Worm (Caenorhabditis elegans): ENCODE measurements around the gene F26G1.5.

F26G1.5 gene

DNA sequence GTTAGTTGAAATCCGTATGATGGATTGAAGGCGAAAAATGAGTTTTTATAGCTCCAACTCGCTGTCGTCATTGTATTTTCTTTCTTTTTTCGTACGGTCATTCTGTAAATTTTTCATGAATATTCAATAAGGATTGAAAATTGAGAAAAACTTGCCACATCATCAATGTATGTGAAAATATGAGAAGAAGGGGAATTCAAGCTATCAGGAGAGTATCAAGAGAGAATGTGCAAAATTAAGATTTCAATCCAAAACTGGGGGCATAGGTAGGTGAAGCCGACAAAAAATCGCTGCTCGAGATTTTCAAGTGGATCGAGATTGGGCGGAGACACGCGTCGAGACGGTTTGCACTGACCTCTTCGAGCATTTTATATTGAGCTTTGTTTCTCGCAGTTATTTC lies 13.3 kb upstream of the F26G1.5 start, which contains the start of gene nep-12:
TSS of gene nep-12 (minus strand) at position 101 of the 400 bp plus-strand sequence.
- no peak for TF ChIP-seq tbx-37 (GFP tag; conservative IDR thresholded peaks at IDR 0.05)
- TF ChIP-seq tbx-11 (GFP tag; IDR thresholded peaks at IDR 0.05) = no peak
- no peak for TF ChIP-seq ceh-36 (tag; optimal IDR thresholded peaks at IDR 0.05)
- no peak for TF ChIP-seq hmg-4 (GFP tag; optimal IDR thresholded peaks at IDR 0.05)
- TF ChIP-seq flt-1 (GFP tag; IDR thresholded peaks at IDR 0.05) = no peak
- no peak for TF ChIP-seq pes-1 (GFP tag; IDR thresholded peaks at IDR 0.05)
- TF ChIP-seq ets-7 (tag; optimal IDR thresholded peaks at IDR 0.05) = no peak

- TF ChIP-seq ceh-13 (GFP tag; optimal IDR thresholded peaks at IDR 0.05) (no peak), tbx-11 (GFP tag; IDR thresholded peaks at IDR 0.05) (no peak), aly-1 (tag; optimal IDR thresholded peaks at IDR 0.05) (no peak), F13C5.2 (tag; optimal IDR thresholded peaks at IDR 0.05) (no peak), pes-1 (GFP tag; IDR thresholded peaks at IDR 0.05) (no peak), tbx-37 (GFP tag; conservative IDR thresholded peaks at IDR 0.05) (no peak), flt-1 (GFP tag; IDR thresholded peaks at IDR 0.05) (no peak), ceh-36 (tag; optimal IDR thresholded peaks at IDR 0.05) (no peak), ama-1 (optimal IDR thresholded peaks at IDR 0.05) (no peak), ets-7 (tag; optimal IDR thresholded peaks at IDR 0.05) (no peak), hmbx-1 (tag; optimal IDR thresholded peaks at IDR 0.05) (no peak), hnd-1 (tag; optimal IDR thresholded peaks at IDR 0.05) (no peak)
These were observed 8.6 kb upstream of the F26G1.5 start for ce11 chrII:4779753-4780152.

ce11 chrII:4776933-4777332 lies 5.8 kb upstream of the F26G1.5 start, which contains the start of gene F26G1.11:
Gene F26G1.11, plus strand, starts transcription at chrII:4777137.
- no peak for TF ChIP-seq aly-1 (tag; optimal IDR thresholded peaks at IDR 0.05)
- TF ChIP-seq ets-7 (tag; optimal IDR thresholded peaks at IDR 0.05) = no peak
- TF ChIP-seq tbx-37 (GFP tag; conservative IDR thresholded peaks at IDR 0.05) = no peak
- no peak for TF ChIP-seq ama-1 (optimal IDR thresholded peaks at IDR 0.05)

DNA sequence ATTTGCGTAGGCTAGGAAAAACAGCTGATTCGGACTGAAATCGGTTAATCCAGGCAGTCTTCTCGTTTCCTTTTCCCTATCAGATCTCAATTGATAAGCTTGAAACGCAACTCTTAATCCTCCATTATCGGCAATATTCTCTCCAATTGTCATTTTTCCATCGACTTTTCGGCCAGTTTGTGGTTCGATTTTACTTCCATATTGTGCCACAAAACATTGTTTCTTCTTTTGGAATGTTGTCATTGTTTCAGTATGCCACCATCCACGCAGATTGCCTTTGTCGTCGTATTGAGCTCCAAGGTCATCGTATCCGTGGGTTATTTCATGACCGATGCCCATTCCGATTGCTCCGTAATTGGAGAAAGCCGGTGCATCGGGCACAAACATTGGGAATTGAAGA lies 4.6 kb upstream of the F26G1.5 start:
- TF ChIP-seq ets-7 (tag; optimal IDR thresholded peaks at IDR 0.05) (no peak), F13C5.2 (tag; optimal IDR thresholded peaks at IDR 0.05) (no peak), hmg-4 (GFP tag; optimal IDR thresholded peaks at IDR 0.05) (no peak), hnd-1 (tag; optimal IDR thresholded peaks at IDR 0.05) (no peak), sea-1 (GFP tag; conservative IDR thresholded peaks at IDR 0.05) (no peak), ceh-13 (GFP tag; optimal IDR thresholded peaks at IDR 0.05) (no peak)

ce11 chrII:4773891-4774432 lies 2.8 kb upstream of the F26G1.5 start, which contains the start of the genes F26G1.9 and F26G1.10:
Gene F26G1.9, minus strand, starts transcription at chrII:4773991.
Gene F26G1.10, plus strand, starts transcription at chrII:4774382.
- no peak for TF ChIP-seq ceh-13 (GFP tag; optimal IDR thresholded peaks at IDR 0.05)
- no peak for TF ChIP-seq flt-1 (GFP tag; IDR thresholded peaks at IDR 0.05)
- TF ChIP-seq hnd-1 (tag; optimal IDR thresholded peaks at IDR 0.05) = no peak
- no peak for TF ChIP-seq scrt-1 (GFP tag; IDR thresholded peaks at IDR 0.05)
- TF ChIP-seq ama-1 (optimal IDR thresholded peaks at IDR 0.05) = no peak
- TF ChIP-seq B0310.2 (tag; optimal IDR thresholded peaks at IDR 0.05) = no peak
- no peak for TF ChIP-seq tbx-37 (GFP tag; conservative IDR thresholded peaks at IDR 0.05)
- TF ChIP-seq tbx-11 (GFP tag; IDR thresholded peaks at IDR 0.05) = no peak
- no peak for TF ChIP-seq ets-7 (tag; optimal IDR thresholded peaks at IDR 0.05)
- TF ChIP-seq F13C5.2 (tag; optimal IDR thresholded peaks at IDR 0.05) = no peak
- TF ChIP-seq aly-1 (tag; optimal IDR thresholded peaks at IDR 0.05) = no peak

DNA sequence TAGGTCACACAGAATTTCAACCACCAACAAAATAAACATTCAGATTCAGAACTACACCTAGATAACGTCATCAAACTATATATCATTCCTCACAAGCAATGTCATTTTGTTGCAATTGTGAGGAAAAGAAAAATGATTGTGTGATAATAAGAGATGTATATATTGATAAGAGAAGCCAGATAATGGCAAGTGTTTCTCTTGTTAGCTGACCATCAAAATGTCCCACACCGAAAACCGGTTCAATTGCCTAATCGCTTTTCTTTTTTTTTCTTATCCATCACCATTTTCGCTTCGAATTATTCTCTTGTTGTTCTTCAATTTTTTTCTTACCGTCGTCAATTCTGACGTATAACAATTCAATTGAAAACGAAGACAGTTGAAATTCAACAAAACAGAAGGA lies 1.3 kb upstream of the F26G1.5 start:
- TF ChIP-seq ama-1 (optimal IDR thresholded peaks at IDR 0.05) = no peak
- no peak for TF ChIP-seq tbx-11 (GFP tag; IDR thresholded peaks at IDR 0.05)
- TF ChIP-seq ceh-13 (GFP tag; optimal IDR thresholded peaks at IDR 0.05) = no peak
- TF ChIP-seq hmbx-1 (tag; optimal IDR thresholded peaks at IDR 0.05) = no peak
- TF ChIP-seq pes-1 (GFP tag; IDR thresholded peaks at IDR 0.05) = no peak
- TF ChIP-seq ceh-36 (tag; optimal IDR thresholded peaks at IDR 0.05) = no peak
- no peak for TF ChIP-seq flt-1 (GFP tag; IDR thresholded peaks at IDR 0.05)
- no peak for TF ChIP-seq hnd-1 (tag; optimal IDR thresholded peaks at IDR 0.05)
- no peak for TF ChIP-seq tbx-37 (GFP tag; conservative IDR thresholded peaks at IDR 0.05)
- no peak for TF ChIP-seq scrt-1 (GFP tag; IDR thresholded peaks at IDR 0.05)
- no peak for TF ChIP-seq tra-4 (tag; optimal IDR thresholded peaks at IDR 0.05)
- TF ChIP-seq hmg-4 (GFP tag; optimal IDR thresholded peaks at IDR 0.05) = no peak
- TF ChIP-seq B0310.2 (tag; optimal IDR thresholded peaks at IDR 0.05) = no peak
- no peak for TF ChIP-seq sea-1 (GFP tag; conservative IDR thresholded peaks at IDR 0.05)
- no peak for TF ChIP-seq F13C5.2 (tag; optimal IDR thresholded peaks at IDR 0.05)
- no peak for TF ChIP-seq aly-1 (tag; optimal IDR thresholded peaks at IDR 0.05)
- no peak for TF ChIP-seq ets-7 (tag; optimal IDR thresholded peaks at IDR 0.05)

- TF ChIP-seq ets-7 (tag; optimal IDR thresholded peaks at IDR 0.05) (no peak), B0310.2 (tag; optimal IDR thresholded peaks at IDR 0.05) (no peak), hnd-1 (tag; optimal IDR thresholded peaks at IDR 0.05) (no peak), scrt-1 (GFP tag; IDR thresholded peaks at IDR 0.05) (no peak), ceh-36 (tag; optimal IDR thresholded peaks at IDR 0.05) (no peak), hmg-4 (GFP tag; optimal IDR thresholded peaks at IDR 0.05) (no peak), hmbx-1 (tag; optimal IDR thresholded peaks at IDR 0.05) (no peak), ceh-13 (GFP tag; optimal IDR thresholded peaks at IDR 0.05) (no peak)
These were observed 1.3 kb downstream of the F26G1.5 start for ce11 chrII:4769886-4770285.

ce11 chrII:4769096-4769495 lies 2.1 kb downstream of the F26G1.5 start:
- TF ChIP-seq tbx-11 (GFP tag; IDR thresholded peaks at IDR 0.05) (no peak), sea-1 (GFP tag; conservative IDR thresholded peaks at IDR 0.05) (no peak), hnd-1 (tag; optimal IDR thresholded peaks at IDR 0.05) (no peak), F13C5.2 (tag; optimal IDR thresholded peaks at IDR 0.05) (no peak), hmbx-1 (tag; optimal IDR thresholded peaks at IDR 0.05) (no peak), ets-7 (tag; optimal IDR thresholded peaks at IDR 0.05) (no peak), flt-1 (GFP tag; IDR thresholded peaks at IDR 0.05) (no peak), tbx-37 (GFP tag; conservative IDR thresholded peaks at IDR 0.05) (no peak), ceh-13 (GFP tag; optimal IDR thresholded peaks at IDR 0.05) (no peak), ceh-36 (tag; optimal IDR thresholded peaks at IDR 0.05) (no peak), aly-1 (tag; optimal IDR thresholded peaks at IDR 0.05) (no peak), B0310.2 (tag; optimal IDR thresholded peaks at IDR 0.05) (no peak), tra-4 (tag; optimal IDR thresholded peaks at IDR 0.05) (no peak), ama-1 (optimal IDR thresholded peaks at IDR 0.05) (no peak), scrt-1 (GFP tag; IDR thresholded peaks at IDR 0.05) (no peak), hmg-4 (GFP tag; optimal IDR thresholded peaks at IDR 0.05) (no peak), pes-1 (GFP tag; IDR thresholded peaks at IDR 0.05) (no peak)

Measured in whole organism, early embryonic.